Fruit fly (Drosophila melanogaster) whole organism, prepupa: ENCODE data around the gene tara.

Experiments used
- CG10631 ChIP-seq: fragments of 200-800 bp; sonication (Bioruptor generic); optimal IDR thresholded peaks from 2 replicates; lab custom pipeline; 2016; ENCODE audit warnings: missing biosample characterization, missing genetic modification characterization
- CG10669 ChIP-seq: fragments of 200-800 bp; sonication (Bioruptor generic); optimal IDR thresholded peaks from 3 replicates; lab custom pipeline; 2018; ENCODE audit warnings: missing biosample characterization, mild to moderate bottlenecking, missing genetic modification characterization, moderate library complexity
- CG11294 ChIP-seq: fragments of 200-800 bp; sonication (Bioruptor generic); IDR thresholded peaks from 2 replicates; pipeline ENCODE4 v1.3.6; 2022; ENCODE audit warnings: missing biosample characterization, missing genetic modification characterization
- CG11762 ChIP-seq: fragments of 200-800 bp; sonication (Bioruptor generic); optimal IDR thresholded peaks from 3 replicates; lab custom pipeline; 2016; ENCODE audit warnings: missing biosample characterization, missing genetic modification characterization; ENCODE audit not compliant: insufficient read depth
- CG11902 ChIP-seq: fragments of 200-800 bp; sonication (Bioruptor generic); optimal IDR thresholded peaks from 3 replicates; lab custom pipeline; 2016; ENCODE audit warnings: missing biosample characterization, missing genetic modification characterization
- CG15336 ChIP-seq: fragments of 200-800 bp; sonication (Bioruptor generic); IDR thresholded peaks from 2 replicates; pipeline ENCODE4 v1.3.6; 2022; ENCODE audit warnings: missing biosample characterization, missing genetic modification characterization
- CG1621 ChIP-seq: fragments of 200-800 bp; sonication (Bioruptor generic); optimal IDR thresholded peaks from 3 replicates; lab custom pipeline; 2018; ENCODE audit warnings: missing biosample characterization, mild to moderate bottlenecking, missing genetic modification characterization
- CG16779 ChIP-seq: fragments of 200-800 bp; sonication (Bioruptor generic); optimal IDR thresholded peaks from 3 replicates; lab custom pipeline; 2017; ENCODE audit warnings: missing biosample characterization, mild to moderate bottlenecking, missing genetic modification characterization
- CG3032 ChIP-seq: fragments of 200-800 bp; optimal IDR thresholded peaks from 2 replicates; lab custom pipeline; 2019; ENCODE audit warnings: missing biosample characterization, mild to moderate bottlenecking, missing genetic modification characterization, moderate library complexity
- CG32006 ChIP-seq: fragments of 200-800 bp; sonication (Bioruptor generic); optimal IDR thresholded peaks from 3 replicates; lab custom pipeline; 2017; ENCODE audit warnings: missing biosample characterization, mild to moderate bottlenecking, missing genetic modification characterization
- CG34406 ChIP-seq: fragments of 200-800 bp; sonication (Bioruptor generic); optimal IDR thresholded peaks from 3 replicates; lab custom pipeline; 2016; ENCODE audit warnings: missing biosample characterization, missing genetic modification characterization
- CG3919 ChIP-seq: fragments of 200-800 bp; sonication (Bioruptor generic); optimal IDR thresholded peaks from 3 replicates; lab custom pipeline; 2016; ENCODE audit warnings: missing biosample characterization, missing genetic modification characterization
- CG4318 ChIP-seq: fragments of 200-800 bp; sonication (Bioruptor generic); optimal IDR thresholded peaks from 3 replicates; lab custom pipeline; 2017; ENCODE audit warnings: missing biosample characterization, mild to moderate bottlenecking, missing genetic modification characterization
- CG6163 ChIP-seq: fragments of 200-800 bp; sonication (Bioruptor generic); IDR thresholded peaks from 3 replicates; pipeline ENCODE4 v1.3.6; 2022; ENCODE audit warnings: missing biosample characterization, missing genetic modification characterization
- CG6276 ChIP-seq: fragments of 200-800 bp; sonication (Bioruptor generic); optimal IDR thresholded peaks from 2 replicates; lab custom pipeline; 2017; ENCODE audit warnings: missing biosample characterization, mild to moderate bottlenecking, missing genetic modification characterization
- CG6792 ChIP-seq: fragments of 200-800 bp; sonication (Bioruptor generic); optimal IDR thresholded peaks from 3 replicates; lab custom pipeline; 2016; ENCODE audit warnings: missing biosample characterization, missing genetic modification characterization
- CG6808 ChIP-seq: fragments of 200-800 bp; sonication (Bioruptor generic); optimal IDR thresholded peaks from 3 replicates; lab custom pipeline; 2017; ENCODE audit warnings: missing biosample characterization, missing genetic modification characterization, mild to moderate bottlenecking, moderate library complexity, missing genetic modification reagents
- CG7368 ChIP-seq: fragments of 200-800 bp; sonication (Bioruptor generic); optimal IDR thresholded peaks from 3 replicates; lab custom pipeline; 2016; ENCODE audit warnings: missing biosample characterization, missing genetic modification characterization
- CG8119 ChIP-seq: fragments of 200-800 bp; sonication (Bioruptor generic); IDR thresholded peaks from 3 replicates; pipeline ENCODE4 v1.3.6; 2022; ENCODE audit warnings: missing biosample characterization, missing genetic modification characterization
- CG8319 ChIP-seq: fragments of 200-800 bp; sonication (Bioruptor generic); optimal IDR thresholded peaks from 3 replicates; lab custom pipeline; 2016; ENCODE audit warnings: missing biosample characterization, missing genetic modification characterization
- CG9139 ChIP-seq: fragments of 200-800 bp; sonication (Bioruptor generic); optimal IDR thresholded peaks from 3 replicates; lab custom pipeline; 2017; ENCODE audit warnings: missing biosample characterization, mild to moderate bottlenecking, missing genetic modification characterization
- Eip75B ChIP-seq: fragments of 200-800 bp; sonication (Bioruptor generic); optimal IDR thresholded peaks from 3 replicates; lab custom pipeline; 2016; ENCODE audit warnings: missing biosample characterization, missing genetic modification characterization
- Eip78C ChIP-seq: fragments of 200-800 bp; sonication (Bioruptor generic); peaks from one replicate; lab custom pipeline; 2016; ENCODE audit warnings: missing biosample characterization, missing genetic modification characterization
- Eip93F ChIP-seq: fragments of 200-800 bp; sonication (Bioruptor generic); optimal IDR thresholded peaks from 2 replicates; lab custom pipeline; 2016; ENCODE audit warnings: missing biosample characterization, mild to moderate bottlenecking, missing genetic modification characterization
- Ets21C ChIP-seq: fragments of 200-800 bp; sonication (Bioruptor generic); optimal IDR thresholded peaks from 3 replicates; lab custom pipeline; 2016; ENCODE audit warnings: missing biosample characterization, missing genetic modification characterization
- Gug ChIP-seq: fragments of 200-800 bp; sonication (Bioruptor generic); IDR thresholded peaks from 2 replicates; pipeline ENCODE4 v1.3.6; 2022; ENCODE audit warnings: missing biosample characterization, missing genetic modification characterization
- Hr4 ChIP-seq: fragments of 200-800 bp; sonication (Bioruptor generic); optimal IDR thresholded peaks from 3 replicates; lab custom pipeline; 2016; ENCODE audit warnings: missing biosample characterization, missing genetic modification characterization
- Lpt ChIP-seq: fragments of 200-800 bp; sonication (Bioruptor generic); optimal IDR thresholded peaks from 3 replicates; lab custom pipeline; 2016; ENCODE audit warnings: missing biosample characterization, missing genetic modification characterization
- OdsH ChIP-seq: fragments of 200-800 bp; sonication (Bioruptor generic); optimal IDR thresholded peaks from 3 replicates; lab custom pipeline; 2016; ENCODE audit warnings: missing biosample characterization, missing genetic modification characterization
- Smox ChIP-seq: fragments of 200-800 bp; sonication (Bioruptor generic); optimal IDR thresholded peaks from 3 replicates; lab custom pipeline; 2016; ENCODE audit warnings: missing biosample characterization, missing genetic modification characterization
- Sox14 ChIP-seq: fragments of 200-800 bp; sonication (Bioruptor generic); optimal IDR thresholded peaks from 3 replicates; lab custom pipeline; 2016; ENCODE audit warnings: missing biosample characterization, missing genetic modification characterization
- Sox15 ChIP-seq: fragments of 200-800 bp; sonication (Bioruptor generic); optimal IDR thresholded peaks from 3 replicates; lab custom pipeline; 2016; ENCODE audit warnings: missing biosample characterization, missing genetic modification characterization
- achi ChIP-seq: fragments of 200-800 bp; sonication (Bioruptor generic); optimal IDR thresholded peaks from 3 replicates; lab custom pipeline; 2016; ENCODE audit warnings: missing biosample characterization, missing genetic modification characterization
- acj6 ChIP-seq: fragments of 200-800 bp; sonication (Bioruptor generic); optimal IDR thresholded peaks from 3 replicates; lab custom pipeline; 2016; ENCODE audit warnings: missing biosample characterization, missing genetic modification characterization
- cyc ChIP-seq: fragments of 200-800 bp; sonication (Bioruptor generic); optimal IDR thresholded peaks from 3 replicates; lab custom pipeline; 2016; ENCODE audit warnings: missing biosample characterization, missing genetic modification characterization
- dac ChIP-seq: fragments of 200-800 bp; sonication (Bioruptor generic); optimal IDR thresholded peaks from 2 replicates; lab custom pipeline; 2017; ENCODE audit warnings: missing biosample characterization, mild to moderate bottlenecking, missing genetic modification characterization
- dsx ChIP-seq: fragments of 200-800 bp; optimal IDR thresholded peaks from 3 replicates; lab custom pipeline; 2019; ENCODE audit warnings: missing biosample characterization, mild to moderate bottlenecking, missing genetic modification characterization, moderate library complexity; ENCODE audit not compliant: poor library complexity, severe bottlenecking
- eg ChIP-seq: fragments of 200-800 bp; sonication (Bioruptor generic); IDR thresholded peaks from 3 replicates; pipeline ENCODE4 v1.3.6; 2022; ENCODE audit warnings: missing biosample characterization, missing genetic modification characterization
- fd85E ChIP-seq: fragments of 200-800 bp; sonication (Bioruptor generic); optimal IDR thresholded peaks from 3 replicates; lab custom pipeline; 2016; ENCODE audit warnings: missing biosample characterization, missing genetic modification characterization
- fkh ChIP-seq: fragments of 200-800 bp; sonication (Bioruptor generic); optimal IDR thresholded peaks from 3 replicates; lab custom pipeline; 2017; ENCODE audit warnings: missing biosample characterization, mild to moderate bottlenecking, missing genetic modification characterization, moderate library complexity
- lz ChIP-seq: fragments of 200-800 bp; sonication (Bioruptor generic); optimal IDR thresholded peaks from 3 replicates; lab custom pipeline; 2016; ENCODE audit warnings: missing biosample characterization, missing genetic modification characterization
- pdm3 ChIP-seq: fragments of 200-800 bp; sonication (Bioruptor generic); optimal IDR thresholded peaks from 3 replicates; lab custom pipeline; 2016; ENCODE audit warnings: missing biosample characterization, missing genetic modification characterization
- salr ChIP-seq, 2 experiments: fragments of 200-800 bp; sonication (Bioruptor generic); optimal IDR thresholded peaks; 3 replicates each; lab custom pipeline; 2016 to 2018; ENCODE audit warnings: missing biosample characterization in 2 of 2, missing genetic modification characterization in 2 of 2, mild to moderate bottlenecking in 1 of 2
- spab ChIP-seq: fragments of 200-800 bp; sonication (Bioruptor generic); optimal IDR thresholded peaks from 2 replicates; lab custom pipeline; 2017; ENCODE audit warnings: missing biosample characterization, mild to moderate bottlenecking, missing genetic modification characterization, missing genetic modification reagents
- ss ChIP-seq, 2 experiments: fragments of 200-800 bp; sonication (Bioruptor generic); optimal IDR thresholded peaks; 2 replicates in 1 of 2; 3 replicates in 1 of 2; lab custom pipeline; 2017 to 2018; ENCODE audit warnings: mild to moderate bottlenecking in 2 of 2, missing biosample characterization in 2 of 2, missing genetic modification characterization in 2 of 2, moderate library complexity in 1 of 2
- svp ChIP-seq: fragments of 200-800 bp; sonication (Bioruptor generic); peaks from one replicate; lab custom pipeline; 2016; ENCODE audit warnings: missing biosample characterization, missing genetic modification characterization
- topi ChIP-seq: fragments of 200-800 bp; sonication (Bioruptor generic); optimal IDR thresholded peaks from 3 replicates; lab custom pipeline; 2016; ENCODE audit warnings: missing biosample characterization, missing genetic modification characterization
- vri ChIP-seq: fragments of 200-800 bp; sonication (Bioruptor generic); optimal IDR thresholded peaks from 3 replicates; lab custom pipeline; 2016; ENCODE audit warnings: missing biosample characterization, mild to moderate bottlenecking, missing genetic modification characterization

Gene tara

DNA sequence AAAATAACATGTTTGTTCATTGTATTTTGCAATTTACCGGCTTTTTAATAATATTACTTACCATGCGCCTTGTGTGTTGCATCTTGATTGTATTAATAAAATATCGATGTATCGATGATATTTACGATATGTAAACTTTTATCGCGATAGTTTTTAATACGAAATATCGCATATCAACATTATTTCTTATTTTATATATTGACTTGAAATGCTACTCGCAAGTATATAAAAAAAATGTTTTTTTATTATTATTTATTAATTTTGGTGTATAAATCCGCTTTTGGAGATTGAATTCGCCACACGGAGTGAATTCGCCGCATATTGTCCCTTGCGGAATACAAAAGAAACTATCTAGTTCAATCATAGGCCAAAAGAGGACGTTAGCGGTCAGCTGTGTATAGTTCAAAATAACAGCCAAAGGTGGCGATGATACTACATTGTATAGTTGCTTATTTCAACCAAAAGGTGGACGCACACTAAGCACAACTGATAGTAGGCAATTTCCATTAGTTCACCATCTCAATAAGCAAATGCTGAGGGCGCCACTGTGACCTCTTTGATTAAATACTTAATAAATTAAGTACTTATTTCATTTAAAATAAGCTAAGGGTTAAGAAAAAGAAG is 20.2 kb upstream of the tara start, which contains the start of gene mtSSB (continued):
- peak; percentile 82 for TF ChIP-seq Sox14 (GFP tag; lab: Kevin White, UChicago)
- TF ChIP-seq Lpt = no peak
- TF ChIP-seq CG10631 (GFP tag; lab: Kevin White, UChicago) = peak; percentile 28
- TF ChIP-seq lz (GFP tag; lab: Kevin White, UChicago) = peak; percentile 85
- peak; percentile 34 for TF ChIP-seq Sox15 (GFP tag; lab: Kevin White, UChicago)
- TF ChIP-seq Eip78C (GFP tag; lab: Kevin White, UChicago) = peak; percentile 91
- TF ChIP-seq pdm3 (GFP tag; lab: Kevin White, UChicago) = peak; percentile 83
- TF ChIP-seq CG1621 (tag; lab: Kevin White, UChicago) = peak; percentile 52
- TF ChIP-seq svp = peak; percentile 86
- peak in 1 of 2 experiments; percentile 55 for TF ChIP-seq salr (GFP tag; optimal IDR thresholded peaks at IDR 0.05; lab: Kevin White, UChicago)
- peak; percentile 69 for TF ChIP-seq topi (GFP tag; lab: Kevin White, UChicago)
- peak; percentile 75 for TF ChIP-seq OdsH
- TF ChIP-seq CG7368 = peak; percentile 71
- peak; percentile 76 for TF ChIP-seq acj6
- peak; percentile 29 for TF ChIP-seq CG10669
- TF ChIP-seq CG16779 (tag; lab: Kevin White, UChicago) = no peak
- peak; percentile 74 for TF ChIP-seq vri (GFP tag; lab: Kevin White, UChicago)

dm6 chr3R:16206162-16206561 is 19.3 kb upstream of the tara start:
- TF ChIP-seq lz (GFP tag; lab: Kevin White, UChicago) = no peak
- no peak for TF ChIP-seq svp
- TF ChIP-seq cyc (GFP tag; lab: Kevin White, UChicago) = no peak
- no peak for TF ChIP-seq CG3032 (tag; lab: Kevin White, UChicago)
- TF ChIP-seq CG8319 = no peak
- peak; percentile 63; the same call in 2 of the 3 replicates for TF ChIP-seq eg (GFP tag; lab: Robert Waterston, UW)
- TF ChIP-seq ss (GFP tag; optimal IDR thresholded peaks at IDR 0.05; lab: Kevin White, UChicago) = peak; percentile 43 to 51
- no peak for TF ChIP-seq CG11294
- TF ChIP-seq Hr4 = no peak
- TF ChIP-seq CG15336 = peak; percentile 53
- no peak for TF ChIP-seq fd85E
- peak; percentile 22; the same call in 1 of the 3 replicates for TF ChIP-seq CG8119 (GFP tag; lab: Robert Waterston, UW)
- TF ChIP-seq CG6163 = 0 out of 3 replicates have a peak, but pooled peaks have one; percentile 50
- peak; percentile 57 for TF ChIP-seq Eip78C (GFP tag; lab: Kevin White, UChicago)
- TF ChIP-seq Smox = no peak
- peak; percentile 42 for TF ChIP-seq CG6276 (GFP tag; lab: Kevin White, UChicago)
- no peak for TF ChIP-seq achi
- peak; percentile 38 for TF ChIP-seq spab (GFP tag; lab: Kevin White, UChicago)
- no peak for TF ChIP-seq dac (GFP tag; lab: Kevin White, UChicago)
- TF ChIP-seq CG11762 (GFP tag; lab: Kevin White, UChicago) = no peak
- TF ChIP-seq CG1621 (tag; lab: Kevin White, UChicago) = peak; percentile 45
- TF ChIP-seq CG6792 (GFP tag; lab: Kevin White, UChicago) = no peak
- TF ChIP-seq CG11902 (GFP tag; lab: Kevin White, UChicago) = no peak
- no peak for TF ChIP-seq CG10631 (GFP tag; lab: Kevin White, UChicago)
- no peak for TF ChIP-seq CG7368
- TF ChIP-seq Ets21C = no peak
- TF ChIP-seq topi (GFP tag; lab: Kevin White, UChicago) = no peak
- TF ChIP-seq Eip93F (GFP tag; lab: Kevin White, UChicago) = no peak
- TF ChIP-seq CG3919 (GFP tag; lab: Kevin White, UChicago) = peak; percentile 87
- peak; percentile 22 for TF ChIP-seq CG6808 (GFP tag; lab: Kevin White, UChicago)
- no peak for TF ChIP-seq Eip75B (GFP tag; lab: Kevin White, UChicago)
- TF ChIP-seq Gug = no peak
- TF ChIP-seq CG4318 = no peak
- TF ChIP-seq fkh (GFP tag; lab: Kevin White, UChicago) = no peak
- peak; percentile 61 for TF ChIP-seq CG9139 (GFP tag; lab: Kevin White, UChicago)
- TF ChIP-seq CG32006 (GFP tag; lab: Kevin White, UChicago) = no peak
- TF ChIP-seq dsx (GFP tag; lab: Kevin White, UChicago) = no peak
- no peak for TF ChIP-seq acj6
- no peak for TF ChIP-seq CG34406 (GFP tag; lab: Kevin White, UChicago)
- no peak for TF ChIP-seq CG16779 (tag; lab: Kevin White, UChicago)
- no peak for TF ChIP-seq vri (GFP tag; lab: Kevin White, UChicago)
